Fruit fly (Drosophila melanogaster) whole organism, wandering third instar larva: ENCODE measurements around the gene GMF.

Experiments
- Abd-B ChIP-seq: fragments of >200 bp; optimal IDR thresholded peaks from 2 replicates; lab custom pipeline; 2017; ENCODE audit warnings: missing biosample characterization, missing genetic modification characterization
- CG32264 ChIP-seq: fragments of 200-800 bp; sonication (Bioruptor generic); optimal IDR thresholded peaks from 2 replicates; lab custom pipeline; 2016; ENCODE audit warnings: missing biosample characterization, missing genetic modification characterization
- CG9705 ChIP-seq: fragments of 200-800 bp; sonication (Bioruptor generic); optimal IDR thresholded peaks from 2 replicates; lab custom pipeline; 2018; ENCODE audit warnings: missing biosample characterization, mild to moderate bottlenecking, missing genetic modification characterization
- CrebA ChIP-seq: fragments of 200-800 bp; sonication (Bioruptor generic); optimal IDR thresholded peaks from 2 replicates; lab custom pipeline; 2016; ENCODE audit warnings: missing biosample characterization, mild to moderate bottlenecking, missing genetic modification characterization, borderline replicate concordance
- Dfd ChIP-seq: fragments of >200 bp; optimal IDR thresholded peaks from 2 replicates; lab custom pipeline; 2017; ENCODE audit warnings: missing biosample characterization, missing genetic modification characterization
- Dif ChIP-seq: fragments of 200-275, 200-300 bp; sonication (Bioruptor generic); optimal IDR thresholded peaks from 2 replicates; lab custom pipeline; 2018; ENCODE audit warnings: missing biosample characterization, missing genetic modification characterization; ENCODE audit not compliant: partially characterized antibody
- GATAd ChIP-seq: sonication (Bioruptor generic); optimal IDR thresholded peaks from 2 replicates; lab custom pipeline; 2016; ENCODE audit warnings: missing biosample characterization, missing genetic modification characterization
- Hnf4 ChIP-seq: fragments of 200-800 bp; sonication (Bioruptor generic); optimal IDR thresholded peaks from 2 replicates; lab custom pipeline; 2016; ENCODE audit warnings: missing biosample characterization, mild to moderate bottlenecking, missing genetic modification characterization
- Hr78 ChIP-seq: fragments of >200 bp; optimal IDR thresholded peaks from 2 replicates; lab custom pipeline; 2017; ENCODE audit warnings: missing biosample characterization, missing genetic modification characterization
- Hr83 ChIP-seq: fragments of 200-300 bp; sonication (Bioruptor generic); optimal IDR thresholded peaks from 2 replicates; lab custom pipeline; 2016; ENCODE audit warnings: missing biosample characterization, mild to moderate bottlenecking, missing genetic modification characterization, moderate library complexity; ENCODE audit not compliant: poor library complexity, severe bottlenecking
- Mio ChIP-seq: sonication (Bioruptor generic); optimal IDR thresholded peaks from 2 replicates; lab custom pipeline; 2016; ENCODE audit warnings: missing biosample characterization, missing genetic modification characterization
- Myc ChIP-seq: fragments of >200 bp; optimal IDR thresholded peaks from 2 replicates; lab custom pipeline; 2017
- N ChIP-seq: fragments of >200 bp; optimal IDR thresholded peaks from 2 replicates; lab custom pipeline; 2018; ENCODE audit warnings: missing biosample characterization, missing external identifiers, missing genetic modification characterization
- OdsH ChIP-seq: fragments of 200-800 bp; sonication (Bioruptor generic); optimal IDR thresholded peaks from 2 replicates; lab custom pipeline; 2016; ENCODE audit warnings: missing biosample characterization, mild to moderate bottlenecking, missing genetic modification characterization
- Rel ChIP-seq, 2 experiments: fragments of 200-800 bp; sonication (Bioruptor generic) in 1 of 2; optimal IDR thresholded peaks; 2 replicates in 1 of 2; 3 replicates in 1 of 2; lab custom pipeline; 2016 to 2019; ENCODE audit warnings: mild to moderate bottlenecking in 2 of 2, missing biosample characterization in 2 of 2, missing genetic modification characterization in 2 of 2, moderate library complexity in 1 of 2
- Sp1 ChIP-seq: fragments of 200-800 bp; sonication (Bioruptor generic); optimal IDR thresholded peaks from 3 replicates; lab custom pipeline; 2019; ENCODE audit warnings: missing biosample characterization, mild to moderate bottlenecking, missing genetic modification characterization, moderate library complexity
- Vsx2 ChIP-seq: fragments of 200-300, 225-300 bp; sonication (Bioruptor generic); optimal IDR thresholded peaks from 2 replicates; lab custom pipeline; 2018; ENCODE audit warnings: missing biosample characterization, missing genetic modification characterization; ENCODE audit not compliant: partially characterized antibody
- br ChIP-seq: fragments of 200-800 bp; sonication (Bioruptor generic); optimal IDR thresholded peaks from 2 replicates; lab custom pipeline; 2016; ENCODE audit warnings: missing biosample characterization, missing genetic modification characterization
- brk ChIP-seq: fragments of 200-800 bp; sonication (Bioruptor generic); optimal IDR thresholded peaks from 2 replicates; lab custom pipeline; 2016; ENCODE audit warnings: missing biosample characterization, mild to moderate bottlenecking, missing genetic modification characterization
- dl ChIP-seq, 2 experiments: fragments of 175-275, 200-275 bp in 1 of 2; fragments of 200-275 bp in 1 of 2; sonication (Bioruptor generic); optimal IDR thresholded peaks; lab custom pipeline; 2018; ENCODE audit warnings: mild to moderate bottlenecking in 2 of 2, missing biosample characterization in 2 of 2, missing genetic modification characterization in 2 of 2, moderate library complexity in 2 of 2; ENCODE audit not compliant: partially characterized antibody in 2 of 2, insufficient read depth in 1 of 2
- dsf ChIP-seq: sonication (Bioruptor generic); optimal IDR thresholded peaks from 2 replicates; lab custom pipeline; 2016; ENCODE audit warnings: missing biosample characterization, missing genetic modification characterization, borderline replicate concordance
- ey ChIP-seq: fragments of 200-800 bp; sonication (Bioruptor generic); optimal IDR thresholded peaks from 2 replicates; lab custom pipeline; 2016; ENCODE audit warnings: missing biosample characterization, missing genetic modification characterization
- foxo ChIP-seq, 2 experiments: fragments of 200-800 bp; sonication (Bioruptor generic); optimal IDR thresholded peaks; 2 replicates in 1 of 2; 3 replicates in 1 of 2; lab custom pipeline; 2016 to 2017; ENCODE audit warnings: missing biosample characterization in 2 of 2, missing genetic modification characterization in 2 of 2
- fru ChIP-seq: fragments of 200-800 bp; sonication (Bioruptor generic); optimal IDR thresholded peaks from 3 replicates; lab custom pipeline; 2016; ENCODE audit warnings: missing biosample characterization, mild to moderate bottlenecking, missing genetic modification characterization
- h ChIP-seq: fragments of 200-800 bp; sonication (Bioruptor generic); optimal IDR thresholded peaks from 3 replicates; lab custom pipeline; 2016; ENCODE audit warnings: missing biosample characterization, mild to moderate bottlenecking, missing genetic modification characterization
- lola ChIP-seq: fragments of >200 bp; optimal IDR thresholded peaks from 2 replicates; lab custom pipeline; 2017; ENCODE audit warnings: missing biosample characterization, missing genetic modification characterization
- pan ChIP-seq: fragments of >200 bp; optimal IDR thresholded peaks from 2 replicates; lab custom pipeline; 2017
- psq ChIP-seq: fragments of 200-800 bp; sonication (Bioruptor generic); optimal IDR thresholded peaks from 3 replicates; lab custom pipeline; 2017; ENCODE audit warnings: missing biosample characterization, mild to moderate bottlenecking, missing genetic modification characterization, moderate library complexity
- sage ChIP-seq: fragments of 200-800 bp; sonication (Bioruptor generic); optimal IDR thresholded peaks from 2 replicates; lab custom pipeline; 2016; ENCODE audit warnings: missing biosample characterization, mild to moderate bottlenecking, missing genetic modification characterization
- sv ChIP-seq: fragments of 200-800 bp; sonication (Bioruptor generic); optimal IDR thresholded peaks from 3 replicates; lab custom pipeline; 2016; ENCODE audit warnings: missing biosample characterization, missing genetic modification characterization
- tai ChIP-seq: sonication (Bioruptor generic); optimal IDR thresholded peaks from 2 replicates; lab custom pipeline; 2016; ENCODE audit warnings: missing biosample characterization, missing genetic modification characterization
- usp ChIP-seq: fragments of >200 bp; optimal IDR thresholded peaks from 2 replicates; lab custom pipeline; 2017; ENCODE audit warnings: missing biosample characterization, missing genetic modification characterization

GMF gene

DNA sequence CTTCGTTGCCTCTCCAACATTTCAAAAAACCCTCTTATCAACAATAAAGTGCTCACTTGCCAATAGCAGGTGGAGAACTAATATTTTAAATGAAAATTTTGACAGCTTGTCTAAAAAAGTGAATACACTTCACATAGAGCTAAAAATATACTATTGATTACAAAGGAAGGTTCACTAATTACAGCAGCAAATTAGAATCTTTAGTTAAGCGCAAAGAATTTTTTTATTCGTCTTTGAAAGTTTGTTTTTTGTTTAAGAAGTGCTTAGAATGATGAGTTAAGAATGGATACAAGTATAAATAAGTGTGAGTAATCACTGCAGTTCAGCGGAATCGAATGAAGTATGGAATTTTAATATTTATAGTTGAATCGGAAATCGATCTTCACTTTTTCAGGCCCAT is 39.5 kb upstream of the GMF start, which contains the start of gene CG44405:
Gene CG44405, minus strand, starts transcription at position 101 of the 400 bp plus-strand sequence.
- TF ChIP-seq ey (GFP tag; lab: Kevin White, UChicago) (no peak), CrebA (GFP tag; lab: Kevin White, UChicago) (no peak), dsf (GFP tag; lab: Kevin White, UChicago) (no peak), pan (no peak), Hnf4 (GFP tag; lab: Kevin White, UChicago) (no peak), fru (GFP tag; lab: Kevin White, UChicago) (no peak), OdsH (no peak), psq (GFP tag; lab: Kevin White, UChicago) (no peak), sv (GFP tag; lab: Kevin White, UChicago) (no peak), Mio (GFP tag; lab: Kevin White, UChicago) (no peak), N (GFP tag; lab: Kevin White, UChicago) (no peak), br (GFP tag; lab: Kevin White, UChicago) (no peak), GATAd (GFP tag; lab: Kevin White, UChicago) (no peak), Hr83 (GFP tag; lab: Kevin White, UChicago) (no peak), tai (GFP tag; lab: Kevin White, UChicago) (no peak), brk (GFP tag; lab: Kevin White, UChicago) (no peak), Rel (GFP tag; optimal IDR thresholded peaks at IDR 0.05; lab: Kevin White, UChicago) (no peak), Rel (tag; optimal IDR thresholded peaks at IDR 0.05; lab: Kevin White, UChicago) (no peak), Vsx2 (GFP tag; lab: Kevin White, UChicago) (no peak), dl (GFP tag; optimal IDR thresholded peaks at IDR 0.05; lab: Kevin White, UChicago; ENCODE audit: insufficient read depth in 1 of 2, partially characterized antibody in 2 of 2) (no peak)

DNA sequence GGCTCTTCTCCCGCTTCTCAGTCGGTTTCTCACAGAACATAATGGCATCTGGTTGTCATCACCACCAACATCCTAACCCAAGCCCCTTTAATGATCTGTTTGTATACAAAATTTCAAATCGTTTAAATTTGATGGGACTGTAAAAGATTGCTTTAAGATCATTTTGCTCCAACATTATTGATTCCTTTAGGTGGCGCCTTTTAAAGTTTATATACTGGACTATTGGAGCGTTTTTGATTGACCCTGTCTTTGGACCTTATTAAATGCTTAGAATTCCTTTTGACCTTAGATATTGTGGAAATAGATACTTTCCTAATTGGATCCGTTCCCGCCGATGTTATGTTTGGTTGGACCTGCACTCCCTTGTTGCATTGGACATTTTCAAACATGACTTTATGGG is 37.5 kb upstream of the GMF start, which contains the start of gene CG42266:
Gene CG42266, minus strand, starts transcription at position 101 of the 400 bp plus-strand sequence.
- TF ChIP-seq CrebA (GFP tag; lab: Kevin White, UChicago) (no peak), dl (GFP tag; optimal IDR thresholded peaks at IDR 0.05; lab: Kevin White, UChicago; ENCODE audit: insufficient read depth in 1 of 2, partially characterized antibody in 2 of 2) (no peak), sage (no peak), Myc (no peak), psq (GFP tag; lab: Kevin White, UChicago) (no peak), Hr83 (GFP tag; lab: Kevin White, UChicago) (no peak), Sp1 (GFP tag; lab: Kevin White, UChicago) (no peak), Dfd (GFP tag; lab: Kevin White, UChicago) (no peak), lola (GFP tag; lab: Kevin White, UChicago) (no peak), fru (GFP tag; lab: Kevin White, UChicago) (no peak), CG9705 (no peak), Hnf4 (GFP tag; lab: Kevin White, UChicago) (no peak), tai (GFP tag; lab: Kevin White, UChicago) (no peak), foxo (GFP tag; optimal IDR thresholded peaks at IDR 0.05; lab: Kevin White, UChicago) (no peak), Hr78 (GFP tag; lab: Kevin White, UChicago) (no peak), Vsx2 (GFP tag; lab: Kevin White, UChicago) (no peak), usp (GFP tag; lab: Kevin White, UChicago) (no peak), Mio (GFP tag; lab: Kevin White, UChicago) (no peak)

DNA sequence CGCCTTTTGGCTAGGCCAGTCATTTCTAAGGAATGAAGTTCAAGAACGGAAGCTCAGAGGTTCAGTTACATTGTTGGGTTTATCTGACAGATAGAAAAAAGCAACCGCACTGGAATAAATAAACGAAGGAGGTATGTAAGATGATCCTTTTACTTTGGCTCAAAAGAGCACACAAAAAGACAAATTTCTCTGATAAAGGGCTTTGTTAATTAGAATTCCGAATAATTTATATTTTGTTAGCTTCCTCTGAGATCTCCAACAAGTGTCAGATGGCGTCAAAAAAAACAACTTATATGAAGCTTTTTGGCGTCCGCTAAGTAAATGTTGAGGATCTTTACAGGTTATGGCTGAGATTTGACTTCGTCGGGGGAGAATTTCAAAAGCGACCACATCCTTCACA is 35.0 kb upstream of the GMF start, which contains the start of gene CG31817:
Gene CG31817, minus strand, starts transcription at position 101 of the 400 bp plus-strand sequence.
- TF ChIP-seq CG9705 (no peak), N (GFP tag; lab: Kevin White, UChicago) (no peak), foxo (GFP tag; optimal IDR thresholded peaks at IDR 0.05; lab: Kevin White, UChicago) (no peak), fru (GFP tag; lab: Kevin White, UChicago) (no peak), tai (GFP tag; lab: Kevin White, UChicago) (no peak), Dif (GFP tag; lab: Kevin White, UChicago) (no peak), lola (GFP tag; lab: Kevin White, UChicago) (no peak), CrebA (GFP tag; lab: Kevin White, UChicago) (no peak), h (GFP tag; lab: Kevin White, UChicago) (no peak), Hr83 (GFP tag; lab: Kevin White, UChicago) (no peak), Sp1 (GFP tag; lab: Kevin White, UChicago) (no peak), Abd-B (GFP tag; lab: Kevin White, UChicago) (no peak), CG32264 (GFP tag; lab: Kevin White, UChicago) (no peak), GATAd (GFP tag; lab: Kevin White, UChicago) (no peak), Dfd (GFP tag; lab: Kevin White, UChicago) (no peak), ey (GFP tag; lab: Kevin White, UChicago) (no peak)
